Worm (Caenorhabditis elegans): ENCODE data around the gene hlh-13.

The hlh-13 gene

ce11 chrX:4256761-4257160, 7.7 kb downstream of the hlh-13 start, which contains the start of gene srv-6 (continued):
- TF ChIP-seq nhr-27 (tag; optimal IDR thresholded peaks at IDR 0.05) (no peak), nfyb-1 (GFP tag; IDR thresholded peaks at IDR 0.05) (no peak), nfya-1 (tag; optimal IDR thresholded peaks at IDR 0.05; ENCODE audit: borderline replicate concordance, insufficient read depth) (no peak), T26A5.8 (tag; optimal IDR thresholded peaks at IDR 0.05) (no peak), unc-62 (GFP tag; optimal IDR thresholded peaks at IDR 0.05) (no peak)

- TF ChIP-seq nhr-90 (tag; optimal IDR thresholded peaks at IDR 0.05): no peak
- TF ChIP-seq hmg-1.2 (GFP tag; IDR thresholded peaks at IDR 0.05): peak; percentile 56; the same call in 1 of the 2 replicates
- 0 out of 2 replicates have a peak, but pooled peaks have one; percentile 47 for TF ChIP-seq aptf-2 (GFP tag; conservative IDR thresholded peaks at IDR 0.05)
- TF ChIP-seq lin-40 (tag; optimal IDR thresholded peaks at IDR 0.05): peak; percentile 28
- TF ChIP-seq F33H1.4 (GFP tag; IDR thresholded peaks at IDR 0.05): no peak
- TF ChIP-seq ceh-27 (GFP tag; optimal IDR thresholded peaks at IDR 0.05): no peak
- no peak for TF ChIP-seq mel-28 (tag; optimal IDR thresholded peaks at IDR 0.05; ENCODE audit: borderline replicate concordance)
- no peak for TF ChIP-seq lsy-27 (tag; optimal IDR thresholded peaks at IDR 0.05; ENCODE audit: borderline replicate concordance, insufficient read depth)
- TF ChIP-seq zim-3 (tag; optimal IDR thresholded peaks at IDR 0.05): no peak
- TF ChIP-seq let-607 (tag; optimal IDR thresholded peaks at IDR 0.05): peak in 1 of 2 experiments; percentile 8
- TF ChIP-seq attf-5 (GFP tag; optimal IDR thresholded peaks at IDR 0.05): peak; percentile 19
- TF ChIP-seq nhr-80 (tag; optimal IDR thresholded peaks at IDR 0.05): peak; percentile 16
- no peak for TF ChIP-seq T26A5.8 (tag; optimal IDR thresholded peaks at IDR 0.05)
- no peak for TF ChIP-seq nfya-2 (GFP tag; IDR thresholded peaks at IDR 0.05)
- no peak for TF ChIP-seq Y56A3A.18 (GFP tag; IDR thresholded peaks at IDR 0.05)
- no peak for TF ChIP-seq ztf-18 (tag; optimal IDR thresholded peaks at IDR 0.05)
- no peak for TF ChIP-seq nfya-1 (tag; optimal IDR thresholded peaks at IDR 0.05; ENCODE audit: borderline replicate concordance, insufficient read depth)
- TF ChIP-seq lin-54 (GFP tag; optimal IDR thresholded peaks at IDR 0.05): no peak
- no peak for TF ChIP-seq ZK185.1 (tag; optimal IDR thresholded peaks at IDR 0.05; ENCODE audit: poor library complexity, severe bottlenecking)
- TF ChIP-seq sea-2 (GFP tag; IDR thresholded peaks at IDR 0.05): no peak
- no peak for TF ChIP-seq attf-6 (GFP tag; IDR thresholded peaks at IDR 0.05)
- no peak for TF ChIP-seq F37B4.10 (GFP tag; IDR thresholded peaks at IDR 0.05)
- TF ChIP-seq ztf-6 (GFP tag; IDR thresholded peaks at IDR 0.05): no peak
- TF ChIP-seq mes-4 (tag; optimal IDR thresholded peaks at IDR 0.05): no peak
- no peak for TF ChIP-seq ceh-79 (tag; optimal IDR thresholded peaks at IDR 0.05)
- TF ChIP-seq rcor-1 (GFP tag; IDR thresholded peaks at IDR 0.05): no peak
Measured at ce11 chrX:4260297-4260696, 11.2 kb downstream of the hlh-13 start, which contains the start of gene C52B9.4. C52B9.4 (plus strand) TSS chrX:4260652.

- TF ChIP-seq sptf-2 (GFP tag; optimal IDR thresholded peaks at IDR 0.05): no peak
- TF ChIP-seq F37B4.10 (GFP tag; IDR thresholded peaks at IDR 0.05): no peak
- TF ChIP-seq let-607 (tag; optimal IDR thresholded peaks at IDR 0.05): no peak
- TF ChIP-seq rpc-1 (optimal IDR thresholded peaks at IDR 0.05): no peak
- TF ChIP-seq rpc-1 (tag; optimal IDR thresholded peaks at IDR 0.05): no peak
- TF ChIP-seq attf-5 (GFP tag; optimal IDR thresholded peaks at IDR 0.05): no peak
Measured at ce11 chrX:4263820-4264219, 14.8 kb downstream of the hlh-13 start.

ce11 chrX:4265283-4265907, 16.3 kb downstream of the hlh-13 start, which contains the start of gene coel-1:
coel-1 (plus strand) TSS chrX:4265663.
- TF ChIP-seq snpc-3.4 (tag; optimal IDR thresholded peaks at IDR 0.05): no peak
- no peak for TF ChIP-seq hlh-26 (GFP tag; conservative IDR thresholded peaks at IDR 0.05)
- no peak for TF ChIP-seq hrde-1 (tag; optimal IDR thresholded peaks at IDR 0.05; ENCODE audit: borderline replicate concordance)
- TF ChIP-seq efl-1 (GFP tag; optimal IDR thresholded peaks at IDR 0.05): no peak
- TF ChIP-seq lin-40 (tag; optimal IDR thresholded peaks at IDR 0.05): peak; percentile 35
- no peak for TF ChIP-seq ztf-28 (GFP tag; IDR thresholded peaks at IDR 0.05)
- TF ChIP-seq madf-6 (GFP tag; IDR thresholded peaks at IDR 0.05): no peak
- TF ChIP-seq mxl-1 (tag; optimal IDR thresholded peaks at IDR 0.05): no peak
- no peak for TF ChIP-seq him-1 (tag; optimal IDR thresholded peaks at IDR 0.05)
- no peak for TF ChIP-seq madf-3 (GFP tag; IDR thresholded peaks at IDR 0.05)
- TF ChIP-seq ets-4 (GFP tag; optimal IDR thresholded peaks at IDR 0.05): no peak
- no peak for TF ChIP-seq unc-130 (GFP tag; optimal IDR thresholded peaks at IDR 0.05)
- TF ChIP-seq bed-2 (GFP tag; IDR thresholded peaks at IDR 0.05): 0 out of 2 replicates have a peak, but pooled peaks have one; percentile 26

Measured in whole organism, young adult.